Fruit fly (Drosophila melanogaster) whole organism, wandering third instar larva: Measurements from ENCODE around the gene ebi.

Experiments used
- Abd-B ChIP-seq: fragments of >200 bp; optimal IDR thresholded peaks from 2 replicates; lab custom pipeline; 2017; ENCODE audit warnings: missing biosample characterization, missing genetic modification characterization
- CG32264 ChIP-seq: fragments of 200-800 bp; sonication (Bioruptor generic); optimal IDR thresholded peaks from 2 replicates; lab custom pipeline; 2016; ENCODE audit warnings: missing biosample characterization, missing genetic modification characterization
- CG9705 ChIP-seq: fragments of 200-800 bp; sonication (Bioruptor generic); optimal IDR thresholded peaks from 2 replicates; lab custom pipeline; 2018; ENCODE audit warnings: missing biosample characterization, mild to moderate bottlenecking, missing genetic modification characterization
- CrebA ChIP-seq: fragments of 200-800 bp; sonication (Bioruptor generic); optimal IDR thresholded peaks from 2 replicates; lab custom pipeline; 2016; ENCODE audit warnings: missing biosample characterization, mild to moderate bottlenecking, missing genetic modification characterization, borderline replicate concordance
- Dfd ChIP-seq: fragments of >200 bp; optimal IDR thresholded peaks from 2 replicates; lab custom pipeline; 2017; ENCODE audit warnings: missing biosample characterization, missing genetic modification characterization
- Dif ChIP-seq: fragments of 200-275, 200-300 bp; sonication (Bioruptor generic); optimal IDR thresholded peaks from 2 replicates; lab custom pipeline; 2018; ENCODE audit warnings: missing biosample characterization, missing genetic modification characterization; ENCODE audit not compliant: partially characterized antibody
- GATAd ChIP-seq: sonication (Bioruptor generic); optimal IDR thresholded peaks from 2 replicates; lab custom pipeline; 2016; ENCODE audit warnings: missing biosample characterization, missing genetic modification characterization
- HLH106 ChIP-seq: fragments of 200-800 bp; optimal IDR thresholded peaks from 3 replicates; lab custom pipeline; 2019; ENCODE audit warnings: missing biosample characterization, mild to moderate bottlenecking, missing genetic modification characterization, moderate library complexity
- Hnf4 ChIP-seq: fragments of 200-800 bp; sonication (Bioruptor generic); optimal IDR thresholded peaks from 2 replicates; lab custom pipeline; 2016; ENCODE audit warnings: missing biosample characterization, mild to moderate bottlenecking, missing genetic modification characterization
- Hr78 ChIP-seq: fragments of >200 bp; optimal IDR thresholded peaks from 2 replicates; lab custom pipeline; 2017; ENCODE audit warnings: missing biosample characterization, missing genetic modification characterization
- Hr83 ChIP-seq: fragments of 200-300 bp; sonication (Bioruptor generic); optimal IDR thresholded peaks from 2 replicates; lab custom pipeline; 2016; ENCODE audit warnings: missing biosample characterization, mild to moderate bottlenecking, missing genetic modification characterization, moderate library complexity; ENCODE audit not compliant: poor library complexity, severe bottlenecking
- Jra ChIP-seq: sonication (Bioruptor generic); optimal IDR thresholded peaks from 2 replicates; lab custom pipeline; 2016; ENCODE audit warnings: missing biosample characterization, missing genetic modification characterization
- Mio ChIP-seq: sonication (Bioruptor generic); optimal IDR thresholded peaks from 2 replicates; lab custom pipeline; 2016; ENCODE audit warnings: missing biosample characterization, missing genetic modification characterization
- Myc ChIP-seq: fragments of >200 bp; optimal IDR thresholded peaks from 2 replicates; lab custom pipeline; 2017
- N ChIP-seq: fragments of >200 bp; optimal IDR thresholded peaks from 2 replicates; lab custom pipeline; 2018; ENCODE audit warnings: missing biosample characterization, missing external identifiers, missing genetic modification characterization
- OdsH ChIP-seq: fragments of 200-800 bp; sonication (Bioruptor generic); optimal IDR thresholded peaks from 2 replicates; lab custom pipeline; 2016; ENCODE audit warnings: missing biosample characterization, mild to moderate bottlenecking, missing genetic modification characterization
- Rel ChIP-seq, 2 experiments: fragments of 200-800 bp; sonication (Bioruptor generic) in 1 of 2; optimal IDR thresholded peaks; 2 replicates in 1 of 2; 3 replicates in 1 of 2; lab custom pipeline; 2016 to 2019; ENCODE audit warnings: mild to moderate bottlenecking in 2 of 2, missing biosample characterization in 2 of 2, missing genetic modification characterization in 2 of 2, moderate library complexity in 1 of 2
- Sp1 ChIP-seq: fragments of 200-800 bp; sonication (Bioruptor generic); optimal IDR thresholded peaks from 3 replicates; lab custom pipeline; 2019; ENCODE audit warnings: missing biosample characterization, mild to moderate bottlenecking, missing genetic modification characterization, moderate library complexity
- Vsx2 ChIP-seq: fragments of 200-300, 225-300 bp; sonication (Bioruptor generic); optimal IDR thresholded peaks from 2 replicates; lab custom pipeline; 2018; ENCODE audit warnings: missing biosample characterization, missing genetic modification characterization; ENCODE audit not compliant: partially characterized antibody
- br ChIP-seq: fragments of 200-800 bp; sonication (Bioruptor generic); optimal IDR thresholded peaks from 2 replicates; lab custom pipeline; 2016; ENCODE audit warnings: missing biosample characterization, missing genetic modification characterization
- brk ChIP-seq: fragments of 200-800 bp; sonication (Bioruptor generic); optimal IDR thresholded peaks from 2 replicates; lab custom pipeline; 2016; ENCODE audit warnings: missing biosample characterization, mild to moderate bottlenecking, missing genetic modification characterization
- dl ChIP-seq, 2 experiments: fragments of 175-275, 200-275 bp in 1 of 2; fragments of 200-275 bp in 1 of 2; sonication (Bioruptor generic); optimal IDR thresholded peaks; lab custom pipeline; 2018; ENCODE audit warnings: mild to moderate bottlenecking in 2 of 2, missing biosample characterization in 2 of 2, missing genetic modification characterization in 2 of 2, moderate library complexity in 2 of 2; ENCODE audit not compliant: partially characterized antibody in 2 of 2, insufficient read depth in 1 of 2
- dmrt93B ChIP-seq: fragments of 200-800 bp; sonication (Bioruptor generic); optimal IDR thresholded peaks from 2 replicates; lab custom pipeline; 2018; ENCODE audit warnings: missing biosample characterization, mild to moderate bottlenecking, missing genetic modification characterization
- dsf ChIP-seq: sonication (Bioruptor generic); optimal IDR thresholded peaks from 2 replicates; lab custom pipeline; 2016; ENCODE audit warnings: missing biosample characterization, missing genetic modification characterization, borderline replicate concordance
- ey ChIP-seq: fragments of 200-800 bp; sonication (Bioruptor generic); optimal IDR thresholded peaks from 2 replicates; lab custom pipeline; 2016; ENCODE audit warnings: missing biosample characterization, missing genetic modification characterization
- foxo ChIP-seq, 2 experiments: fragments of 200-800 bp; sonication (Bioruptor generic); optimal IDR thresholded peaks; 2 replicates in 1 of 2; 3 replicates in 1 of 2; lab custom pipeline; 2016 to 2017; ENCODE audit warnings: missing biosample characterization in 2 of 2, missing genetic modification characterization in 2 of 2
- fru ChIP-seq: fragments of 200-800 bp; sonication (Bioruptor generic); optimal IDR thresholded peaks from 3 replicates; lab custom pipeline; 2016; ENCODE audit warnings: missing biosample characterization, mild to moderate bottlenecking, missing genetic modification characterization
- h ChIP-seq: fragments of 200-800 bp; sonication (Bioruptor generic); optimal IDR thresholded peaks from 3 replicates; lab custom pipeline; 2016; ENCODE audit warnings: missing biosample characterization, mild to moderate bottlenecking, missing genetic modification characterization
- jim ChIP-seq: fragments of 175-275, 200-325 bp; sonication (Bioruptor generic); optimal IDR thresholded peaks from 2 replicates; lab custom pipeline; 2016; ENCODE audit warnings: missing biosample characterization, mild to moderate bottlenecking, missing genetic modification characterization
- lola ChIP-seq: fragments of >200 bp; optimal IDR thresholded peaks from 2 replicates; lab custom pipeline; 2017; ENCODE audit warnings: missing biosample characterization, missing genetic modification characterization
- pan ChIP-seq: fragments of >200 bp; optimal IDR thresholded peaks from 2 replicates; lab custom pipeline; 2017
- psq ChIP-seq: fragments of 200-800 bp; sonication (Bioruptor generic); optimal IDR thresholded peaks from 3 replicates; lab custom pipeline; 2017; ENCODE audit warnings: missing biosample characterization, mild to moderate bottlenecking, missing genetic modification characterization, moderate library complexity
- rgr ChIP-seq: fragments of 200-800 bp; sonication (Bioruptor generic); optimal IDR thresholded peaks from 3 replicates; lab custom pipeline; 2016; ENCODE audit warnings: missing biosample characterization, mild to moderate bottlenecking, missing genetic modification characterization
- sage ChIP-seq: fragments of 200-800 bp; sonication (Bioruptor generic); optimal IDR thresholded peaks from 2 replicates; lab custom pipeline; 2016; ENCODE audit warnings: missing biosample characterization, mild to moderate bottlenecking, missing genetic modification characterization
- sv ChIP-seq: fragments of 200-800 bp; sonication (Bioruptor generic); optimal IDR thresholded peaks from 3 replicates; lab custom pipeline; 2016; ENCODE audit warnings: missing biosample characterization, missing genetic modification characterization
- tai ChIP-seq: sonication (Bioruptor generic); optimal IDR thresholded peaks from 2 replicates; lab custom pipeline; 2016; ENCODE audit warnings: missing biosample characterization, missing genetic modification characterization
- usp ChIP-seq: fragments of >200 bp; optimal IDR thresholded peaks from 2 replicates; lab custom pipeline; 2017; ENCODE audit warnings: missing biosample characterization, missing genetic modification characterization
- woc ChIP-seq: sonication (Bioruptor generic); optimal IDR thresholded peaks from 2 replicates; lab custom pipeline; 2016; ENCODE audit warnings: missing biosample characterization, mild to moderate bottlenecking, missing genetic modification characterization

The ebi gene

dm6 chr2L:441927-442691 lies 27.2 kb downstream of the ebi start:
- no peak for TF ChIP-seq lola
- no peak for TF ChIP-seq brk (GFP tag; lab: Kevin White, UChicago)
- TF ChIP-seq Dfd (GFP tag; lab: Kevin White, UChicago), result no peak
- TF ChIP-seq CrebA (GFP tag; lab: Kevin White, UChicago), result no peak
- peak; percentile 48 for TF ChIP-seq sv (GFP tag; lab: Kevin White, UChicago)
- peak; percentile 97 for TF ChIP-seq fru (GFP tag; lab: Kevin White, UChicago)
- peak; percentile 96 for TF ChIP-seq h (GFP tag; lab: Kevin White, UChicago)
- peak; percentile 94 for TF ChIP-seq rgr
- peak; percentile 96 for TF ChIP-seq sage (GFP tag; lab: Kevin White, UChicago)
- TF ChIP-seq usp (GFP tag; lab: Kevin White, UChicago), result no peak
- no peak for TF ChIP-seq tai (GFP tag; lab: Kevin White, UChicago)
- TF ChIP-seq dsf (GFP tag; lab: Kevin White, UChicago), result peak; percentile 80
- no peak for TF ChIP-seq Abd-B (GFP tag; lab: Kevin White, UChicago)
- TF ChIP-seq Vsx2, result peak; percentile 4
- peak; percentile 93 for TF ChIP-seq Hnf4 (GFP tag; lab: Kevin White, UChicago)
- peak; percentile 76 for TF ChIP-seq CG9705 (GFP tag; lab: Kevin White, UChicago)
- peak; percentile 91 for TF ChIP-seq psq (GFP tag; lab: Kevin White, UChicago)
- peak; percentile 96 for TF ChIP-seq ey
- TF ChIP-seq Hr83 (GFP tag; lab: Kevin White, UChicago), result peak; percentile 82
- TF ChIP-seq foxo (GFP tag; optimal IDR thresholded peaks at IDR 0.05; lab: Kevin White, UChicago), result peak; percentile 63 to 97
- TF ChIP-seq Sp1 (GFP tag; lab: Kevin White, UChicago), result peak; percentile 94
- no peak for TF ChIP-seq pan
- TF ChIP-seq Dif (GFP tag; lab: Kevin White, UChicago), result no peak
- peak; percentile 95 for TF ChIP-seq OdsH (GFP tag; lab: Kevin White, UChicago)
- no peak for TF ChIP-seq N
- no peak for TF ChIP-seq GATAd (GFP tag; lab: Kevin White, UChicago)
- TF ChIP-seq CG32264, result peak; percentile 91
- TF ChIP-seq dmrt93B (GFP tag; lab: Kevin White, UChicago), result peak; percentile 90
- TF ChIP-seq HLH106 (tag; lab: Kevin White, UChicago), result peak; percentile 94
- TF ChIP-seq woc (GFP tag; lab: Kevin White, UChicago), result peak; percentile 97
- TF ChIP-seq Rel (GFP tag; optimal IDR thresholded peaks at IDR 0.05; lab: Kevin White, UChicago), result peak; percentile 92
- TF ChIP-seq Rel (tag; optimal IDR thresholded peaks at IDR 0.05; lab: Kevin White, UChicago), result peak; percentile 61
- TF ChIP-seq jim, result no peak
- TF ChIP-seq Myc (lab: Kevin White, UChicago), result no peak
- peak; percentile 86 for TF ChIP-seq Jra (GFP tag; lab: Kevin White, UChicago)
- no peak for TF ChIP-seq Hr78 (GFP tag; lab: Kevin White, UChicago)
- TF ChIP-seq br (GFP tag; lab: Kevin White, UChicago), result peak; percentile 96
- peak in 1 of 2 experiments; percentile 10 for TF ChIP-seq dl (GFP tag; optimal IDR thresholded peaks at IDR 0.05; lab: Kevin White, UChicago; ENCODE audit: insufficient read depth in 1 of 2, partially characterized antibody in 2 of 2)
- peak; percentile 67 for TF ChIP-seq Mio (GFP tag; lab: Kevin White, UChicago)

- TF ChIP-seq Dfd (GFP tag; lab: Kevin White, UChicago), result no peak
- TF ChIP-seq, all 38 proteins: peak for 0
Observed at dm6 chr2L:447124-447523, 32.3 kb downstream of the ebi start.
